Worm (Caenorhabditis elegans) whole organism, L4/young adult: ENCODE measurements around the gene str-48.

Experiments used
- W03F9.2 ChIP-seq: fragments of 150-350 bp; optimal IDR thresholded peaks from 2 replicates; lab custom pipeline; 2014; ENCODE audit warnings: missing biosample characterization, missing genetic modification characterization
- dao-5 ChIP-seq: sonication (generic microtip); optimal IDR thresholded peaks from 2 replicates; lab custom pipeline; 2016; ENCODE audit warnings: missing genotype, missing genetic modification characterization, moderate library complexity, missing compliant biosample characterization
- him-1 ChIP-seq: sonication (generic microtip); optimal IDR thresholded peaks from 2 replicates; lab custom pipeline; 2016; ENCODE audit warnings: missing genotype, missing genetic modification reagents, missing genetic modification characterization, missing compliant biosample characterization

DNA sequence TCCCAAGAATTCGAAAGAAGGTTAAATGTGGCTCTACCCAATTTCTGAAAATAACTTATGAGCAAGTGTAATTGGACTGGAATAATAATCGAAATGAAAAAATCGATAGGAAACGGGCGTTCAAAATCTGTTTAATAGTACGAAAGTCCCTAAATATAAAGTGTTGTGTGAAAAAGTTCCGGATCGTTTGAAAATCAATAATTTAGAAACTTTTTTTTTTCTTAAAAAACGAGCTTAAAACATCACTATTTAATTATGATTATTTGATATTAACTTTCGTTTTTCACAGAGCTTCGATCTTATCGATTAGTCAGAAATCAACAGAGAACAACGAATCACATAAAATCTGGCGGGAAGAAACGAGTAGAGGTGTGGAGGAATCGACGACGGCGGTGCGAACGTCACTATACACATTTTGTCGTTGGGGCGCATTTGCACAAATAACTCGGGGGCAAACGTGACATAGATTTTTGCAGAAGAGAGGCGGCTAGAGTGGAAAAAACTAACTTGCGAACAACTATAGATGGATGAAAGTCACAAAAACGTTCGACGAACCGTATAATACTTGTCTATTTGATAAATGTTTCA, 23.0 kb downstream of the str-48 start, which contains the start of gene hecd-1:
- TF ChIP-seq W03F9.2 (no peak), dao-5 (no peak), him-1 (no peak)
